Worm (Caenorhabditis elegans) whole organism, L3 larva: ENCODE results near the gene T16G1.9.
A peak's percentile ranks its signal among the peaks of the same experiment; 100 is the strongest.

ENCODE experiments used
- R02D3.7 ChIP-seq: fragments of 150-350 bp; optimal IDR thresholded peaks from 2 replicates; lab custom pipeline; 2014; ENCODE audit warnings: missing biosample characterization, missing genetic modification characterization
- ZK546.5 ChIP-seq: sonication (generic microtip); optimal IDR thresholded peaks from 2 replicates; lab custom pipeline; 2017; ENCODE audit warnings: missing biosample characterization, missing genetic modification characterization
- ama-1 ChIP-seq: fragments of 150-350 bp; optimal IDR thresholded peaks from 2 replicates; lab custom pipeline; 2018
- daf-12 ChIP-seq: fragments of 150-350 bp; optimal IDR thresholded peaks from 2 replicates; lab custom pipeline; 2014; ENCODE audit warnings: missing biosample characterization, missing genetic modification reagents, missing genetic modification characterization
- egl-27 ChIP-seq: sonication (generic microtip); optimal IDR thresholded peaks from 4 replicates; lab custom pipeline; 2017; ENCODE audit warnings: missing biosample characterization, missing genetic modification reagents, missing genetic modification characterization
- elt-1 ChIP-seq: fragments of 150-350 bp; optimal IDR thresholded peaks from 2 replicates; lab custom pipeline; 2014; ENCODE audit warnings: missing biosample characterization, missing genetic modification characterization
- elt-3 ChIP-seq, 3 experiments: fragments of 150-350 bp in 1 of 3; sonication (generic microtip) in 2 of 3; optimal IDR thresholded peaks; 2 replicates in 2 of 3; 4 replicates in 1 of 3; lab custom pipeline; 2014 to 2017; ENCODE audit warnings: missing biosample characterization in 3 of 3, missing genetic modification characterization in 3 of 3
- eor-1 ChIP-seq, 2 experiments: fragments of 150-350 bp; optimal IDR thresholded peaks; 2 replicates each; lab custom pipeline; 2014 to 2018; ENCODE audit warnings: missing biosample characterization in 2 of 2, missing genetic modification characterization in 2 of 2
- fkh-10 ChIP-seq: sonication (generic microtip); optimal IDR thresholded peaks from 2 replicates; lab custom pipeline; 2017; ENCODE audit warnings: missing biosample characterization, missing genetic modification reagents, missing genetic modification characterization
- fos-1 ChIP-seq: fragments of 150-350 bp; optimal IDR thresholded peaks from 2 replicates; lab custom pipeline; 2014; ENCODE audit warnings: missing biosample characterization, missing genetic modification characterization
- hmg-11 ChIP-seq: sonication (generic microtip); optimal IDR thresholded peaks from 2 replicates; lab custom pipeline; 2016; ENCODE audit warnings: missing genetic modification characterization, missing compliant biosample characterization
- lin-15B ChIP-seq: fragments of 150-350 bp; optimal IDR thresholded peaks from 2 replicates; lab custom pipeline; 2014; ENCODE audit warnings: missing biosample characterization, missing genetic modification characterization
- lin-39 ChIP-seq: fragments of 150-350 bp; optimal IDR thresholded peaks from 2 replicates; lab custom pipeline; 2018; ENCODE audit warnings: missing biosample characterization, missing genetic modification reagents, missing genetic modification characterization
- lsy-12 ChIP-seq: sonication (generic microtip); optimal IDR thresholded peaks from 2 replicates; lab custom pipeline; 2016; ENCODE audit warnings: mild to moderate bottlenecking, missing genetic modification characterization, missing compliant biosample characterization
- nfya-1 ChIP-seq: sonication (generic microtip); optimal IDR thresholded peaks from 2 replicates; lab custom pipeline; 2017; ENCODE audit warnings: missing genetic modification characterization, mild to moderate bottlenecking, missing compliant biosample characterization, antibody characterized with exemption, moderate library complexity; ENCODE audit not compliant: insufficient read depth
- nhr-11 ChIP-seq: fragments of 150-350 bp; optimal IDR thresholded peaks from 2 replicates; lab custom pipeline; 2014; ENCODE audit warnings: missing biosample characterization, missing genetic modification characterization
- nhr-23 ChIP-seq: fragments of 150-350 bp; optimal IDR thresholded peaks from 2 replicates; lab custom pipeline; 2014; ENCODE audit warnings: missing biosample characterization, missing genetic modification reagents, missing genetic modification characterization
- nhr-237 ChIP-seq: fragments of 150-350 bp; optimal IDR thresholded peaks from 2 replicates; lab custom pipeline; 2014; ENCODE audit warnings: missing biosample characterization, missing genetic modification characterization
- nhr-25 ChIP-seq: sonication (generic microtip); optimal IDR thresholded peaks from 2 replicates; lab custom pipeline; 2017; ENCODE audit warnings: missing biosample characterization, missing genetic modification characterization
- nhr-43 ChIP-seq: sonication (generic microtip); optimal IDR thresholded peaks from 2 replicates; lab custom pipeline; 2016; ENCODE audit warnings: mild to moderate bottlenecking, missing genetic modification characterization, missing compliant biosample characterization; ENCODE audit not compliant: poor library complexity, severe bottlenecking
- nhr-76 ChIP-seq: fragments of 150-350 bp; sonication (generic microtip); optimal IDR thresholded peaks from 5 replicates; lab custom pipeline; 2014; ENCODE audit warnings: missing biosample characterization, missing genetic modification characterization
- nhr-77 ChIP-seq: fragments of 150-350 bp; optimal IDR thresholded peaks from 2 replicates; lab custom pipeline; 2014; ENCODE audit warnings: missing biosample characterization, missing genetic modification characterization
- pha-4 ChIP-seq: fragments of 150-350 bp; optimal IDR thresholded peaks from 2 replicates; lab custom pipeline; 2014; ENCODE audit warnings: missing biosample characterization, missing genetic modification reagents, missing genetic modification characterization
- pqm-1 ChIP-seq: fragments of 150-350 bp; optimal IDR thresholded peaks from 2 replicates; lab custom pipeline; 2017; ENCODE audit warnings: missing biosample characterization, missing genetic modification characterization, inconsistent platforms
- sea-2 ChIP-seq: fragments of 150-350 bp; sonication (generic microtip); optimal IDR thresholded peaks from 4 replicates; lab custom pipeline; 2014; ENCODE audit warnings: missing biosample characterization, missing genetic modification reagents, missing genetic modification characterization
- skn-1 ChIP-seq: fragments of 150-350 bp; optimal IDR thresholded peaks from 2 replicates; lab custom pipeline; 2014; ENCODE audit warnings: missing biosample characterization, missing genetic modification characterization
- snpc-4 ChIP-seq: fragments of 150-350 bp; optimal IDR thresholded peaks from 2 replicates; lab custom pipeline; 2014; ENCODE audit warnings: missing biosample characterization, missing genetic modification characterization
- unc-39 ChIP-seq: sonication (generic microtip); optimal IDR thresholded peaks from 4 replicates; lab custom pipeline; 2017; ENCODE audit warnings: missing biosample characterization, missing genetic modification characterization
- unc-62 ChIP-seq: fragments of 150-350 bp; sonication (generic microtip); optimal IDR thresholded peaks from 4 replicates; lab custom pipeline; 2014; ENCODE audit warnings: missing biosample characterization, missing genetic modification reagents, missing genetic modification characterization
- ztf-11 ChIP-seq: fragments of 150-350 bp; optimal IDR thresholded peaks from 2 replicates; lab custom pipeline; 2014; ENCODE audit warnings: missing biosample characterization, missing genetic modification characterization

T16G1.9 gene

ce11 chrV:12997422-12997821 is 46.8 kb upstream of the T16G1.9 start, which contains the start of gene far-3:
Gene far-3 (minus strand): TSS chrV:12997522.
- TF ChIP-seq elt-3 (tag; optimal IDR thresholded peaks at IDR 0.05; lab: Kevin White, UChicago) (no peak), nhr-23 (no peak), R02D3.7 (tag; lab: Kevin White, UChicago) (no peak)

ce11 chrV:12995269-12995668 is 44.6 kb upstream of the T16G1.9 start, which contains the start of gene far-5:
Gene far-5 (plus strand): TSS chrV:12995569.
- TF ChIP-seq unc-39 (tag; lab: Kevin White, UChicago) (no peak), nhr-23 (peak; percentile 2), snpc-4 (tag; lab: Kevin White, UChicago) (no peak)

ce11 chrV:12992891-12993290 is 42.2 kb upstream of the T16G1.9 start, which contains the start of the genes F15B9.11 and dsl-7:
Gene F15B9.11 (minus strand): TSS chrV:12992895.
Gene dsl-7 (plus strand): TSS chrV:12993150.
- TF ChIP-seq nfya-1 (no peak), nhr-76 (tag; lab: Kevin White, UChicago) (no peak), nhr-25 (peak; percentile 73), elt-1 (peak; percentile 17)

ce11 chrV:12988256-12988655 is 37.6 kb upstream of the T16G1.9 start, which contains the start of gene F15B9.8:
Gene F15B9.8 (plus strand): TSS chrV:12988556.
- TF ChIP-seq fkh-10 (GFP tag; lab: Kevin White, UChicago) (no peak), eor-1 (tag; optimal IDR thresholded peaks at IDR 0.05; lab: Kevin White, UChicago) (no peak), unc-62 (GFP tag; lab: Kevin White, UChicago) (no peak), nhr-77 (tag; lab: Kevin White, UChicago) (no peak)

- TF ChIP-seq ztf-11 (no peak), lin-39 (tag; lab: Kevin White, UChicago) (no peak), lsy-12 (no peak), nhr-11 (no peak), nhr-23 (no peak), pha-4 (no peak), R02D3.7 (tag; lab: Kevin White, UChicago) (no peak), ZK546.5 (tag; lab: Kevin White, UChicago) (no peak), skn-1 (tag; lab: Kevin White, UChicago) (no peak), lin-15B (tag; lab: Kevin White, UChicago) (no peak), fos-1 (tag; lab: Kevin White, UChicago) (no peak), eor-1 (tag; optimal IDR thresholded peaks at IDR 0.05; lab: Kevin White, UChicago) (no peak), sea-2 (no peak), egl-27 (tag; lab: Kevin White, UChicago) (no peak), ama-1 (lab: Kevin White, UChicago) (no peak), fkh-10 (GFP tag; lab: Kevin White, UChicago) (no peak), pqm-1 (tag; lab: Kevin White, UChicago) (no peak)
Measured at ce11 chrV:12987061-12987460, 36.4 kb upstream of the T16G1.9 start, which contains the start of gene shw-3. Gene shw-3 (minus strand): TSS chrV:12987161.

ce11 chrV:12974047-12974446 is 23.4 kb upstream of the T16G1.9 start:
- no peak for TF ChIP-seq ama-1 (lab: Kevin White, UChicago)
- TF ChIP-seq nhr-43 (tag; lab: Kevin White, UChicago), result no peak
- TF ChIP-seq egl-27 (tag; lab: Kevin White, UChicago), result no peak
- no peak for TF ChIP-seq lsy-12
- TF ChIP-seq nhr-237 (tag; lab: Kevin White, UChicago), result no peak
- TF ChIP-seq daf-12 (tag; lab: Kevin White, UChicago), result no peak
- TF ChIP-seq sea-2, result no peak
- TF ChIP-seq nhr-76 (tag; lab: Kevin White, UChicago), result no peak

- TF ChIP-seq pha-4, result peak; percentile 59
- peak; percentile 35 for TF ChIP-seq lin-15B (tag; lab: Kevin White, UChicago)
- TF ChIP-seq hmg-11 (tag; lab: Kevin White, UChicago), result peak; percentile 48
- peak; percentile 45 for TF ChIP-seq nfya-1
- no peak for TF ChIP-seq elt-3 (tag; optimal IDR thresholded peaks at IDR 0.05; lab: Kevin White, UChicago)
- no peak for TF ChIP-seq daf-12 (tag; lab: Kevin White, UChicago)
Measured at ce11 chrV:12970575-12971160, 20.0 kb upstream of the T16G1.9 start, which contains the start of gene pnn-1. Gene pnn-1 (plus strand): TSS chrV:12971110.
